Fruit fly (Drosophila melanogaster): Measurements from ENCODE around the gene CG31279.
A peak's percentile ranks its signal among the peaks of the same experiment; 100 is the strongest.

Gene CG31279

dm6 chr3R:16432665-16433065 lies 2.2 kb downstream of the CG31279 start, which contains the start of gene Fntb (continued):
- TF ChIP-seq Ets65A (GFP tag) (peak; percentile 95), NC2α (GFP tag; optimal IDR thresholded peaks at IDR 0.05) (peak; percentile 12), CG10274 (GFP tag; optimal IDR thresholded peaks at IDR 0.05) (no peak), CG34422 (GFP tag; IDR thresholded peaks at IDR 0.05) (peak; percentile 42; the same call in 1 of the 3 replicates), HLH54F (GFP tag; optimal IDR thresholded peaks at IDR 0.05) (peak; percentile 51), CG11247 (GFP tag; IDR thresholded peaks at IDR 0.05) (peak; percentile 40; the same call in 1 of the 2 replicates), H2.0 (GFP tag; IDR thresholded peaks at IDR 0.05) (peak; percentile 39), CG17186 (GFP tag; optimal IDR thresholded peaks at IDR 0.05) (peak; percentile 20), Bgb (GFP tag; IDR thresholded peaks at IDR 0.05; ENCODE audit: partially characterized antibody) (no peak), bbx (GFP tag; IDR thresholded peaks at IDR 0.05; ENCODE audit: partially characterized antibody) (no peak), Oaz (GFP tag; IDR thresholded peaks at IDR 0.05) (no peak), Six4 (GFP tag; optimal IDR thresholded peaks at IDR 0.05) (peak; percentile 62), mam (GFP tag; optimal IDR thresholded peaks at IDR 0.05) (peak; percentile 46), CG43689 (GFP tag; IDR thresholded peaks at IDR 0.05) (no peak), CHES-1-like (GFP tag; optimal IDR thresholded peaks at IDR 0.05) (no peak), br (optimal IDR thresholded peaks at IDR 0.05) (no peak), CG42726 (GFP tag; IDR thresholded peaks at IDR 0.05; ENCODE audit: partially characterized antibody) (no peak), CG18619 (GFP tag; optimal IDR thresholded peaks at IDR 0.05) (peak; percentile 15), wek (GFP tag; optimal IDR thresholded peaks at IDR 0.05) (peak; percentile 94), CG17829 (tag; optimal IDR thresholded peaks at IDR 0.05) (peak; percentile 75), CG12659 (GFP tag; optimal IDR thresholded peaks at IDR 0.05) (peak; percentile 69), ci (GFP tag; IDR thresholded peaks at IDR 0.05) (peak; percentile 65; the same call in 2 of the 3 replicates), bowl (GFP tag; IDR thresholded peaks at IDR 0.05) (no peak), Poxn (GFP tag; IDR thresholded peaks at IDR 0.05) (no peak), CG9727 (GFP tag; optimal IDR thresholded peaks at IDR 0.05) (peak; percentile 65), CG11696 (GFP tag; IDR thresholded peaks at IDR 0.05) (0 out of 2 replicates have a peak, but pooled peaks have one; percentile 20), nerfin-2 (GFP tag; IDR thresholded peaks at IDR 0.05; ENCODE audit: partially characterized antibody) (no peak), CG1603 (tag; optimal IDR thresholded peaks at IDR 0.05) (no peak), lov (optimal IDR thresholded peaks at IDR 0.05) (no peak), lov (GFP tag; IDR thresholded peaks at IDR 0.05) (no peak), ranshi (GFP tag; IDR thresholded peaks at IDR 0.05) (peak; percentile 41; the same call in 1 of the 2 replicates), CG4282 (GFP tag; optimal IDR thresholded peaks at IDR 0.05) (no peak), CG3065 (GFP tag; optimal IDR thresholded peaks at IDR 0.05) (peak; percentile 2), disco-r (GFP tag; optimal IDR thresholded peaks at IDR 0.05) (no peak), B-H1 (GFP tag; IDR thresholded peaks at IDR 0.05) (no peak), TFAM (GFP tag; optimal IDR thresholded peaks at IDR 0.05) (no peak), Kr (GFP tag; optimal IDR thresholded peaks at IDR 0.05) (no peak), Dip3 (GFP tag; optimal IDR thresholded peaks at IDR 0.05) (no peak), usp (GFP tag; optimal IDR thresholded peaks at IDR 0.05) (no peak), trem (tag; optimal IDR thresholded peaks at IDR 0.05) (peak; percentile 74), CG11085 (GFP tag; IDR thresholded peaks at IDR 0.05) (0 out of 2 replicates have a peak, but pooled peaks have one; percentile 15), ham (GFP tag; IDR thresholded peaks at IDR 0.05) (no peak), CG30020 (tag; optimal IDR thresholded peaks at IDR 0.05) (peak; percentile 62), CG11456 (GFP tag; IDR thresholded peaks at IDR 0.05) (0 out of 3 replicates have a peak, but pooled peaks have one; percentile 5), CG9797 (GFP tag; optimal IDR thresholded peaks at IDR 0.05) (no peak), ttk (GFP tag; IDR thresholded peaks at IDR 0.05) (peak; percentile 48; the same call in 1 of the 2 replicates), CG33557 (GFP tag; optimal IDR thresholded peaks at IDR 0.05) (peak; percentile 50), dan (GFP tag; IDR thresholded peaks at IDR 0.05) (no peak), CG30403 (GFP tag; optimal IDR thresholded peaks at IDR 0.05) (peak; percentile 80), CG13123 (GFP tag; optimal IDR thresholded peaks at IDR 0.05) (no peak), CG14710 (tag; optimal IDR thresholded peaks at IDR 0.05) (peak; percentile 66), Dip2 (GFP tag; IDR thresholded peaks at IDR 0.05) (no peak), btn (GFP tag; optimal IDR thresholded peaks at IDR 0.05) (no peak)

Measured in whole organism, embryonic.